Worm (Caenorhabditis elegans) whole organism, midembryonic: Measurements from ENCODE around the gene F41D9.2.

Experiments used
- T22C8.4 ChIP-seq: fragments of 200-800 bp; sonication (Bioruptor generic); IDR thresholded peaks from 2 replicates; pipeline ENCODE4 v1.3.6; 2022; ENCODE audit warnings: missing genetic modification characterization, missing compliant biosample characterization
- cog-1 ChIP-seq: sonication (generic microtip); optimal IDR thresholded peaks from 2 replicates; lab custom pipeline; 2016; ENCODE audit warnings: missing genetic modification characterization, missing compliant biosample characterization
- flt-1 ChIP-seq: fragments of 200-800 bp; sonication (Bioruptor generic); IDR thresholded peaks from 2 replicates; pipeline ENCODE4 v1.3.6; 2022; ENCODE audit warnings: missing genetic modification characterization, missing compliant biosample characterization
- klf-2 ChIP-seq: fragments of 200-800 bp; sonication (Bioruptor generic); conservative IDR thresholded peaks from 2 replicates; pipeline ENCODE4 v1.3.6; 2022; ENCODE audit warnings: missing genetic modification reagents, missing genetic modification characterization, missing compliant biosample characterization
- med-1 ChIP-seq: sonication (generic microtip); optimal IDR thresholded peaks from 2 replicates; lab custom pipeline; 2017; ENCODE audit warnings: missing genetic modification characterization, mild to moderate bottlenecking, missing compliant biosample characterization, antibody characterized with exemption, missing genetic modification reagents; ENCODE audit not compliant: insufficient read depth
- tab-1 ChIP-seq: fragments of 200-800 bp; sonication (Bioruptor generic); IDR thresholded peaks from 2 replicates; pipeline ENCODE4 v1.3.6; 2022; ENCODE audit warnings: missing genetic modification characterization, missing compliant biosample characterization
- ztf-23 ChIP-seq: fragments of 200-800 bp; sonication (Bioruptor generic); IDR thresholded peaks from 2 replicates; pipeline ENCODE4 v1.3.6; 2022; ENCODE audit warnings: missing genetic modification reagents, missing genetic modification characterization, missing compliant biosample characterization
- ztf-29 ChIP-seq: fragments of 200-800 bp; sonication (Bioruptor generic); IDR thresholded peaks from 2 replicates; pipeline ENCODE4 v1.3.6; 2022; ENCODE audit warnings: missing genetic modification reagents, missing genetic modification characterization, missing compliant biosample characterization

ce11 chrX:8392539-8392996 lies 7.8 kb upstream of the F41D9.2 start, which contains the start of gene wrk-1:
- no peak for TF ChIP-seq tab-1 (GFP tag; lab: Robert Waterston, UW)
- no peak for TF ChIP-seq ztf-29 (GFP tag; lab: Robert Waterston, UW)
- TF ChIP-seq cog-1 (tag; lab: Kevin White, UChicago), result no peak
- TF ChIP-seq ztf-23 (GFP tag; lab: Robert Waterston, UW), result no peak
- no peak for TF ChIP-seq flt-1 (GFP tag; lab: Robert Waterston, UW)
- TF ChIP-seq klf-2 (GFP tag; lab: Robert Waterston, UW), result no peak
- no peak for TF ChIP-seq med-1 (GFP tag; lab: Kevin White, UChicago)
- TF ChIP-seq T22C8.4, result no peak
